Fruit fly (Drosophila melanogaster): Measurements from ENCODE around the gene RnpS1.

The RnpS1 gene

DNA sequence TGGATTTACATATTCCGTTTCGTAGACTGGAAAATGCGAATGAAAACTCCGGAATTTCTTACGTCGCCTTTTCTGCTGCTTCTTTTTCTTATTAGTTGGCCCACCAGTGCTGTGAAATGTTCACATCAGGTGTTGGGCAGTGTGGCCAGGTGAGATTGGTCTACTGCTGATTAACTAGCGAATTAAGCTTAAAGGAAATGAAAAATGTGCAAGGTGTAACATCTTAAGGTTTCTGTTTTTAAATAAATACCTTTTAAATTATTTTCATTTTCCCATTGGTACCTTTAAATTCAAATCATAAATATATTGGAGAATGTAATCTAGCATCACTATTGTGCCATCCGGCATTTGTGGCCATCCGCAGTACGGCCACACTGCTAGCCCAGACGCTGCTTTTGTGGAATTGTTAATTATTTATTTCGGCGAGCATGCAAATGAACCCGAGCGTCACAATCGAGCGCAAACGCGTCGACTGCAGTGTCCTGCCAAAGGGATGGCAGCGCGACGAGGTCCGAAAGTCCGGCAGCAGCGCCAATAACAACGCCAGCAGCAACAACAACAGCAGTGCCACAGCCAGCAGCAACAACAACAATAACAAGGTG is 7.7 kb downstream of the RnpS1 start, which contains the start of the genes AP-1mu and MBD-like (continued):
- TF ChIP-seq CG11085 (GFP tag; IDR thresholded peaks at IDR 0.05) (no peak), HLHmδ (GFP tag; optimal IDR thresholded peaks at IDR 0.05) (no peak), btn (GFP tag; optimal IDR thresholded peaks at IDR 0.05) (no peak), C15 (GFP tag; IDR thresholded peaks at IDR 0.05) (no peak), repo (GFP tag; optimal IDR thresholded peaks at IDR 0.05) (no peak), CG10979 (tag; optimal IDR thresholded peaks at IDR 0.05) (peak; percentile 45), CG14710 (tag; optimal IDR thresholded peaks at IDR 0.05) (peak; percentile 81), cas (GFP tag; IDR thresholded peaks at IDR 0.05) (peak; percentile 29; the same call in 1 of the 2 replicates), slbo (GFP tag; IDR thresholded peaks at IDR 0.05) (peak; percentile 80), ewg (GFP tag; optimal IDR thresholded peaks at IDR 0.05) (peak; percentile 58), PHDP (tag; optimal IDR thresholded peaks at IDR 0.05) (peak; percentile 55), croc (GFP tag; conservative IDR thresholded peaks at IDR 0.05) (peak; percentile 25; the same call in 1 of the 3 replicates), ase (GFP tag; IDR thresholded peaks at IDR 0.05) (0 out of 3 replicates have a peak, but pooled peaks have one; percentile 7), vvl (GFP tag; IDR thresholded peaks at IDR 0.05) (peak; percentile 75), CG9727 (GFP tag; optimal IDR thresholded peaks at IDR 0.05) (peak; percentile 72), CG9215 (GFP tag; IDR thresholded peaks at IDR 0.05) (peak; percentile 66), CG13123 (GFP tag; optimal IDR thresholded peaks at IDR 0.05) (peak; percentile 64), CG3847 (GFP tag; IDR thresholded peaks at IDR 0.05) (peak; percentile 88), H2.0 (GFP tag; IDR thresholded peaks at IDR 0.05) (peak; percentile 47; the same call in 1 of the 2 replicates), abd-A (tag; optimal IDR thresholded peaks at IDR 0.05) (no peak), jing (GFP tag; optimal IDR thresholded peaks at IDR 0.05) (no peak), Atf6 (GFP tag; IDR thresholded peaks at IDR 0.05) (peak; percentile 67), CoRest (tag; optimal IDR thresholded peaks at IDR 0.05) (peak; percentile 72), Aef1 (GFP tag; IDR thresholded peaks at IDR 0.05) (peak; percentile 52), CG10209 (GFP tag; optimal IDR thresholded peaks at IDR 0.05) (peak; percentile 67), CG31224 (GFP tag; IDR thresholded peaks at IDR 0.05) (peak; percentile 49), dm (GFP tag; optimal IDR thresholded peaks at IDR 0.05) (peak; percentile 30), CG13424 (tag; optimal IDR thresholded peaks at IDR 0.05) (peak; percentile 69), dmrt99B (tag; optimal IDR thresholded peaks at IDR 0.05) (no peak), CG17328 (GFP tag; IDR thresholded peaks at IDR 0.05) (no peak), vnd (GFP tag; IDR thresholded peaks at IDR 0.05; ENCODE audit: partially characterized antibody) (no peak), CG7372 (GFP tag; IDR thresholded peaks at IDR 0.05) (peak; percentile 60), gem (tag; optimal IDR thresholded peaks at IDR 0.05) (no peak), Rfx (GFP tag; IDR thresholded peaks at IDR 0.05) (peak; percentile 76), CG7928 (GFP tag; optimal IDR thresholded peaks at IDR 0.05) (peak; percentile 6), Opbp (GFP tag; IDR thresholded peaks at IDR 0.05; ENCODE audit: partially characterized antibody) (no peak), CG11560 (tag; IDR thresholded peaks at IDR 0.05) (no peak), CG3995 (GFP tag; optimal IDR thresholded peaks at IDR 0.05) (peak; percentile 51), usp (GFP tag; optimal IDR thresholded peaks at IDR 0.05) (no peak), chif (GFP tag; optimal IDR thresholded peaks at IDR 0.05) (peak; percentile 35 to 67), CG6654 (GFP tag; optimal IDR thresholded peaks at IDR 0.05) (no peak), CG10267 (tag; optimal IDR thresholded peaks at IDR 0.05) (peak; percentile 97), odd (GFP tag; optimal IDR thresholded peaks at IDR 0.05) (no peak), ind (GFP tag; optimal IDR thresholded peaks at IDR 0.05) (peak; percentile 70), CG15514 (GFP tag; optimal IDR thresholded peaks at IDR 0.05) (peak; percentile 66), fd64A (GFP tag; optimal IDR thresholded peaks at IDR 0.05) (no peak), CG13287 (GFP tag; IDR thresholded peaks at IDR 0.05; ENCODE audit: partially characterized antibody) (peak; percentile 55; the same call in 1 of the 2 replicates), wor (GFP tag; IDR thresholded peaks at IDR 0.05) (peak; percentile 34; the same call in 1 of the 2 replicates), CG3281 (GFP tag; optimal IDR thresholded peaks at IDR 0.05) (peak; percentile 47), shn (GFP tag; optimal IDR thresholded peaks at IDR 0.05) (peak; percentile 47)
